Fruit fly (Drosophila melanogaster): Measurements from ENCODE around the gene CG13893.

The CG13893 gene

DNA sequence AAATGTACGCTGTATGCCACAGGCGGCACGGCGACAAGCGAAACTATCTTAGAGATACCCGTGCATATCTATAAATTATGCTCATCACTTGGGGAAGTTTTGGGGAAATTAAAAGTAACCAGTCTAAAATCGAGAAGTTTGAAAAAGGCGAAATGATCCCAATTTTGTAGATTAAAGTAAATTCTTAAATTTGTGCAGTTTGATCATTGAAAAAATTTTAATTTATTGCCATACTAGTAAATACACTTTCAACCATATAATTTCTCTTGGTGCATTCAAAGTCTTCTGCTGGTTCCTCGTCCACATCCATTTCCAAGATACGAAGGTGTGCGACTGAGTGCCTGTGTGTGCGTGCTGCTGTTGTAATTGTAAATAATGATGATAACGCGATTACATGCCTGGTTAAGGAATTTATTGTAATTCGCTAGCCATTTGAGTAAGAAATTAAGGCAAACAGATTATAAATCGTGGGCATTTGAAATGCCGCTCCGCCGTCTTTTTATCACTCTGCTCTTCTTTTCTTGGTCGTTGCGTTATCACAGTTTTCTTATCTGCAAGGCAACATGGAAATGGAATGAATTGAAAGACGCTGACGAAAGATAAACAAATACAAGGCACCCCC lies 11.7 kb upstream of the CG13893 start (continued):
- TF ChIP-seq CG31627 (GFP tag; optimal IDR thresholded peaks at IDR 0.05) (peak; percentile 22), fd85E (GFP tag; optimal IDR thresholded peaks at IDR 0.05) (no peak), spab (GFP tag; optimal IDR thresholded peaks at IDR 0.05) (peak; percentile 49), Sox14 (GFP tag; optimal IDR thresholded peaks at IDR 0.05) (peak; percentile 71), lz (GFP tag; optimal IDR thresholded peaks at IDR 0.05) (peak; percentile 23), acj6 (GFP tag; optimal IDR thresholded peaks at IDR 0.05) (peak; percentile 76), CG11902 (GFP tag; optimal IDR thresholded peaks at IDR 0.05) (peak; percentile 6), Met (GFP tag; optimal IDR thresholded peaks at IDR 0.05) (peak; percentile 54), CG6808 (GFP tag; optimal IDR thresholded peaks at IDR 0.05) (peak; percentile 47), CG8319 (GFP tag; optimal IDR thresholded peaks at IDR 0.05) (no peak), CG6276 (GFP tag; optimal IDR thresholded peaks at IDR 0.05) (peak; percentile 58), Sox15 (GFP tag; optimal IDR thresholded peaks at IDR 0.05) (no peak)

DNA sequence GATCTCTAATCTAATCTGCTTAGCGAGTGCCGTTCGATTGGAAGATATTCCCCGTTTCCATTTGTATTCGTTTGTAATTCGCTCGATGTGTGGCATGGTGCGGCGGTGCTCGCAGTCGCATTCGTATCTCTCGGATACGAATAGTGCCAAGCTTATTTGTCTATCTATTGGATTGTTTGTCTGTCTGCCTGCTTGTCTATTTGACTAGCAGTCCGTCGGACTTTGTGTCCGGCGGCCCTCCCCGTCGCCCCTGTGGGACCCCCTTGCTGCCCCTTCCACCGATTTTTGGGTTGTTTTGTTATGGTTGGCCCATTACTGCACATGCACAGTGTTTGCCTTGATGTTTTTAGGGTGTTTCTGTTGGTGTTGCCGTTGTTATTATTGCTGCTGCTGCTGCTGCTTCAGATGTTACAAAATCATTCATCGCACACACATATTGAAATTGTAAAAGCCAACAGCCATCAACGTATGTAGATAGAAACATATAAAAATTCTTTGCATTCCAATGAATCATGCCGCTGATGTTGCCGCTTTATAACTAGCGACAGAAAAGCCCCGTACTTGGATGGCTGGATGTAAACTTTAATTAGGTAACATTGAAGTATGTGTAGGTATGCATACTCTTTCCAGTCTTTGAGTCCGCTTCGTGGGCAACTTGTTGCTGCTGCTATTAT lies 11.1 kb upstream of the CG13893 start:
- TF ChIP-seq eg (GFP tag; IDR thresholded peaks at IDR 0.05), result no peak
- peak; percentile 94 for TF ChIP-seq fkh (GFP tag; optimal IDR thresholded peaks at IDR 0.05)
- TF ChIP-seq CG8119 (GFP tag; IDR thresholded peaks at IDR 0.05), result 0 out of 3 replicates have a peak, but pooled peaks have one; percentile 17

DNA sequence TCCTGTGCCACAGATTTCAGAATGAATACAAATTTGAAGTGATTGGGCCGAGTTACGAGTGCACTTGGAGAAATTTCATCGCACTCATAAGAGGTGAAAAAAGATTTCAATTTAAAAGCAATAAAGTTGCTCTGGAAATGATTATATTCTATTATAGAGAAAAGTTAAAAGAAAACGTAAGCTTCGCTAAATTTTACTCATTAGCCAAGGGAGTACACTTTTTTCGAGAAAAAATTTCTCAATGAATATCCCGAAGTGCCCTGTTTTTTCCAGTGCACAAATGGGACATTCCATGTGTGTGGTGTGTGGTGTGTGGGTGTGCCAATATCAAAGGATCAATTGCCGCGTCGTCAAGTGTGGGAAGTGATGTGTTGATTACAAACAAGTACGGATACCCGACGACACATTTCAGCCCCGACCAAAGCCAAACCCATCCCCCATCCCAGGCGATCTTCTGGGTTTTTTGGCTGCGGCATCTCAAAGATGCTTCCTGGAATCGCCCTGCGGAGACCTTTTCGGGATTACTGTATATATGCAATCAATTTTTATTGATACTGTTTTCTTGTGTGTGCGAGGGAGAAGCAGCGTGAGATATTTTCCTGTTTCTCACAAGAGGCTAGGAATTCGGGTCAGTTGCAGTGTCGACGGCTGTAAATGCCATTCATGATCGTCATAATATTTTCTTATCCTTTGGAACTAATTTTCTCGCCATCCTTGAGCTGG lies 9.9 kb upstream of the CG13893 start:
- no peak for TF ChIP-seq Gug (GFP tag; IDR thresholded peaks at IDR 0.05)
- peak; percentile 27 for TF ChIP-seq cyc (GFP tag; optimal IDR thresholded peaks at IDR 0.05)
- no peak for TF ChIP-seq salr (GFP tag; optimal IDR thresholded peaks at IDR 0.05)
- TF ChIP-seq Smox (GFP tag; optimal IDR thresholded peaks at IDR 0.05), result peak; percentile 20
- no peak for TF ChIP-seq CG6276 (GFP tag; optimal IDR thresholded peaks at IDR 0.05)
- TF ChIP-seq pdm3 (GFP tag; optimal IDR thresholded peaks at IDR 0.05), result peak; percentile 7
- no peak for TF ChIP-seq dac (GFP tag; optimal IDR thresholded peaks at IDR 0.05)
- TF ChIP-seq dsx (GFP tag; optimal IDR thresholded peaks at IDR 0.05; ENCODE audit: poor library complexity, severe bottlenecking), result no peak
- no peak for TF ChIP-seq fkh (GFP tag; optimal IDR thresholded peaks at IDR 0.05)
- peak; percentile 82 for TF ChIP-seq Eip78C (GFP tag)
- TF ChIP-seq Hr38 (GFP tag; optimal IDR thresholded peaks at IDR 0.05), result no peak
- TF ChIP-seq CG6163 (GFP tag; IDR thresholded peaks at IDR 0.05), result 0 out of 3 replicates have a peak, but pooled peaks have one; percentile 16
- TF ChIP-seq Sox102F (GFP tag; optimal IDR thresholded peaks at IDR 0.05), result no peak
- no peak for TF ChIP-seq acj6 (GFP tag; optimal IDR thresholded peaks at IDR 0.05)
- no peak for TF ChIP-seq CG10669 (GFP tag; optimal IDR thresholded peaks at IDR 0.05)
- TF ChIP-seq topi (GFP tag; optimal IDR thresholded peaks at IDR 0.05), result peak; percentile 39
- TF ChIP-seq Eip75B (GFP tag; optimal IDR thresholded peaks at IDR 0.05), result peak; percentile 3
- TF ChIP-seq CG6854 (GFP tag; optimal IDR thresholded peaks at IDR 0.05), result no peak
- TF ChIP-seq esn (GFP tag; optimal IDR thresholded peaks at IDR 0.05), result peak; percentile 41
- peak; percentile 66 for TF ChIP-seq svp (GFP tag)
- peak; percentile 17 for TF ChIP-seq CG34406 (GFP tag; optimal IDR thresholded peaks at IDR 0.05)
- TF ChIP-seq net (GFP tag; optimal IDR thresholded peaks at IDR 0.05), result no peak
- peak; percentile 15 for TF ChIP-seq CG10631 (GFP tag; optimal IDR thresholded peaks at IDR 0.05)
- TF ChIP-seq lz (GFP tag; optimal IDR thresholded peaks at IDR 0.05), result peak; percentile 38
- TF ChIP-seq OdsH (GFP tag; optimal IDR thresholded peaks at IDR 0.05), result peak; percentile 25
- TF ChIP-seq CG3919 (GFP tag; optimal IDR thresholded peaks at IDR 0.05), result peak; percentile 21
- TF ChIP-seq achi (GFP tag; optimal IDR thresholded peaks at IDR 0.05), result peak; percentile 16
- peak; percentile 30 for TF ChIP-seq CG31627 (GFP tag; optimal IDR thresholded peaks at IDR 0.05)
- TF ChIP-seq Eip93F (GFP tag; optimal IDR thresholded peaks at IDR 0.05), result no peak
- no peak for TF ChIP-seq CG3032 (tag; optimal IDR thresholded peaks at IDR 0.05)
- peak; percentile 20 for TF ChIP-seq Hr4 (GFP tag; optimal IDR thresholded peaks at IDR 0.05)
- peak; percentile 32 for TF ChIP-seq Sox14 (GFP tag; optimal IDR thresholded peaks at IDR 0.05)
- no peak for TF ChIP-seq eg (GFP tag; IDR thresholded peaks at IDR 0.05)
- TF ChIP-seq Ets21C (GFP tag; optimal IDR thresholded peaks at IDR 0.05), result peak; percentile 16
- no peak for TF ChIP-seq ss (GFP tag; optimal IDR thresholded peaks at IDR 0.05)
- peak; percentile 48 for TF ChIP-seq Met (GFP tag; optimal IDR thresholded peaks at IDR 0.05)
- peak; percentile 23; the same call in 1 of the 3 replicates for TF ChIP-seq CG8119 (GFP tag; IDR thresholded peaks at IDR 0.05)
- peak; percentile 40 for TF ChIP-seq CG32006 (GFP tag; optimal IDR thresholded peaks at IDR 0.05)

Measured in whole organism, prepupa.